Fruit fly (Drosophila melanogaster) whole organism, embryonic: ENCODE results near the gene CG42538.
A peak's percentile ranks its signal among the peaks of the same experiment; 100 is the strongest.

Source experiments
- BtbVII ChIP-seq: fragments of 200-800 bp; sonication (Bioruptor generic); optimal IDR thresholded peaks from 3 replicates; lab custom pipeline; 2017; ENCODE audit warnings: missing biosample characterization, mild to moderate bottlenecking, missing genetic modification characterization
- CG13287 ChIP-seq: fragments of 200-800 bp; sonication (Bioruptor generic); IDR thresholded peaks from 2 replicates; pipeline ENCODE4 v1.3.6; 2022; ENCODE audit warnings: missing biosample characterization, missing genetic modification characterization; ENCODE audit not compliant: partially characterized antibody
- CG13424 ChIP-seq: fragments of 200-800 bp; sonication (Bioruptor generic); optimal IDR thresholded peaks from 2 replicates; lab custom pipeline; 2019; ENCODE audit warnings: missing biosample characterization, mild to moderate bottlenecking, missing genetic modification characterization, moderate library complexity
- CG15479 ChIP-seq: fragments of 200-800 bp; sonication (Bioruptor generic); optimal IDR thresholded peaks from 3 replicates; lab custom pipeline; 2019; ENCODE audit warnings: missing biosample characterization, mild to moderate bottlenecking, missing genetic modification characterization, moderate library complexity
- CG1792 ChIP-seq: fragments of 200-800 bp; sonication (Bioruptor generic); optimal IDR thresholded peaks from 2 replicates; lab custom pipeline; 2016; ENCODE audit warnings: missing biosample characterization, missing genetic modification characterization
- CG2116 ChIP-seq: fragments of 200-800 bp; sonication (Bioruptor generic); optimal IDR thresholded peaks from 3 replicates; lab custom pipeline; 2018; ENCODE audit warnings: missing biosample characterization, mild to moderate bottlenecking, missing genetic modification characterization
- CG2129 ChIP-seq: fragments of 200-800 bp; sonication (Bioruptor generic); IDR thresholded peaks from 2 replicates; pipeline ENCODE4 v1.3.6; 2022; ENCODE audit warnings: missing biosample characterization, missing genetic modification characterization; ENCODE audit not compliant: partially characterized antibody
- CG30020 ChIP-seq: fragments of 200-800 bp; optimal IDR thresholded peaks from 2 replicates; lab custom pipeline; 2019; ENCODE audit warnings: missing biosample characterization, mild to moderate bottlenecking, missing genetic modification characterization, moderate library complexity
- CG4328 ChIP-seq: fragments of 200-800 bp; sonication (Bioruptor generic); optimal IDR thresholded peaks from 3 replicates; lab custom pipeline; 2017; ENCODE audit warnings: missing biosample characterization, missing genetic modification reagents, missing genetic modification characterization
- CG4707 ChIP-seq: fragments of 200-800 bp; sonication (Bioruptor generic); optimal IDR thresholded peaks from 2 replicates; lab custom pipeline; 2018; ENCODE audit warnings: missing biosample characterization, mild to moderate bottlenecking, missing genetic modification characterization, moderate library complexity
- CG7745 ChIP-seq: fragments of 200-800 bp; sonication (Bioruptor generic); optimal IDR thresholded peaks from 2 replicates; lab custom pipeline; 2018; ENCODE audit warnings: missing biosample characterization, mild to moderate bottlenecking, missing genetic modification characterization, moderate library complexity
- CG7963 ChIP-seq: fragments of 200-800 bp; sonication (Bioruptor generic); IDR thresholded peaks from 3 replicates; pipeline ENCODE4 v1.3.6; 2022; ENCODE audit warnings: missing biosample characterization, missing genetic modification characterization; ENCODE audit not compliant: partially characterized antibody
- CG8924 ChIP-seq: fragments of 200-800 bp; optimal IDR thresholded peaks from 3 replicates; lab custom pipeline; 2019; ENCODE audit warnings: missing biosample characterization, mild to moderate bottlenecking, missing genetic modification characterization, moderate library complexity
- CG9437 ChIP-seq: fragments of 200-800 bp; sonication (Bioruptor generic); optimal IDR thresholded peaks from 2 replicates; lab custom pipeline; 2018; ENCODE audit warnings: missing biosample characterization, mild to moderate bottlenecking, missing genetic modification characterization
- D ChIP-seq, 2 experiments: fragments of 200-800 bp in 1 of 2; fragments of >200 bp in 1 of 2; sonication (Bioruptor generic) in 1 of 2; optimal IDR thresholded peaks; 2 replicates in 1 of 2; 3 replicates in 1 of 2; lab custom pipeline; 2017; ENCODE audit warnings: mild to moderate bottlenecking in 1 of 2, missing biosample characterization in 1 of 2, missing genetic modification characterization in 1 of 2, missing genetic modification reagents in 1 of 2
- Dll ChIP-seq: fragments of 200-800 bp; sonication (Bioruptor generic); IDR thresholded peaks from 4 replicates; pipeline ENCODE4 v1.3.6; 2022; ENCODE audit warnings: missing biosample characterization, missing genetic modification characterization; ENCODE audit not compliant: partially characterized antibody
- ERR ChIP-seq: fragments of 200-800 bp; sonication (Bioruptor generic); optimal IDR thresholded peaks from 2 replicates; lab custom pipeline; 2016; ENCODE audit warnings: missing biosample characterization, missing genetic modification characterization
- Elba2 ChIP-seq: fragments of 200-800 bp; sonication (Bioruptor generic); optimal IDR thresholded peaks from 3 replicates; lab custom pipeline; 2016; ENCODE audit warnings: missing biosample characterization, missing genetic modification characterization
- Fer2 ChIP-seq: fragments of 200-800 bp; sonication (Bioruptor generic); optimal IDR thresholded peaks from 2 replicates; lab custom pipeline; 2018; ENCODE audit warnings: missing biosample characterization, mild to moderate bottlenecking, missing genetic modification characterization, moderate library complexity
- HLH4C ChIP-seq: fragments of 200-800 bp; sonication (Bioruptor generic); IDR thresholded peaks from 3 replicates; pipeline ENCODE4 v1.3.6; 2022; ENCODE audit warnings: missing biosample characterization, missing genetic modification characterization; ENCODE audit not compliant: partially characterized antibody
- Hmx ChIP-seq: fragments of 200-800 bp; sonication (Bioruptor generic); optimal IDR thresholded peaks from 2 replicates; lab custom pipeline; 2016; ENCODE audit warnings: missing biosample characterization, missing genetic modification characterization
- Hsf ChIP-seq: fragments of 200-800 bp; sonication (Bioruptor generic); optimal IDR thresholded peaks from 3 replicates; lab custom pipeline; 2016; ENCODE audit warnings: missing biosample characterization, missing genetic modification characterization
- Jarid2 ChIP-seq: fragments of 200-800 bp; sonication (Bioruptor generic); optimal IDR thresholded peaks from 3 replicates; lab custom pipeline; 2017; ENCODE audit warnings: mild to moderate bottlenecking, missing biosample characterization, missing genetic modification reagents, missing genetic modification characterization
- Myb ChIP-seq: fragments of 200-800 bp; sonication (Bioruptor generic); optimal IDR thresholded peaks from 2 replicates; lab custom pipeline; 2016; ENCODE audit warnings: missing biosample characterization, missing genetic modification characterization
- Nf-YB ChIP-seq: fragments of 200-800 bp; sonication (Bioruptor generic); optimal IDR thresholded peaks from 3 replicates; lab custom pipeline; 2019; ENCODE audit warnings: missing biosample characterization, mild to moderate bottlenecking, missing genetic modification characterization, moderate library complexity
- NfI ChIP-seq: fragments of 200-800 bp; sonication (Bioruptor generic); optimal IDR thresholded peaks from 3 replicates; lab custom pipeline; 2018; ENCODE audit warnings: missing biosample characterization, mild to moderate bottlenecking, missing genetic modification characterization, moderate library complexity
- Sry-β ChIP-seq: fragments of 200-800 bp; sonication (Bioruptor generic); optimal IDR thresholded peaks from 2 replicates; lab custom pipeline; 2018; ENCODE audit warnings: missing biosample characterization, mild to moderate bottlenecking, missing genetic modification characterization, moderate library complexity
- al ChIP-seq: fragments of 200-800 bp; sonication (Bioruptor generic); IDR thresholded peaks from 2 replicates; pipeline ENCODE4 v1.3.6; 2022; ENCODE audit warnings: missing biosample characterization, missing genetic modification characterization
- bcd ChIP-seq: fragments of 200-800 bp; sonication (Bioruptor generic); optimal IDR thresholded peaks from 2 replicates; lab custom pipeline; 2017; ENCODE audit warnings: missing biosample characterization, mild to moderate bottlenecking, missing genetic modification characterization
- chinmo ChIP-seq: fragments of 200-800 bp; sonication (Bioruptor generic); IDR thresholded peaks from 4 replicates; pipeline ENCODE4 v1.3.6; 2022; ENCODE audit warnings: missing biosample characterization, missing genetic modification characterization; ENCODE audit not compliant: partially characterized antibody
- croc ChIP-seq: fragments of 200-800 bp; sonication (Bioruptor generic); conservative IDR thresholded peaks from 3 replicates; pipeline ENCODE4 v1.3.6; 2022; ENCODE audit warnings: missing biosample characterization, missing genetic modification characterization
- dmrt99B ChIP-seq: fragments of 200-800 bp; sonication (Bioruptor generic); optimal IDR thresholded peaks from 2 replicates; lab custom pipeline; 2018; ENCODE audit warnings: missing biosample characterization, mild to moderate bottlenecking, missing genetic modification characterization, moderate library complexity
- fd96Cb ChIP-seq: fragments of 200-800 bp; sonication (Bioruptor generic); optimal IDR thresholded peaks from 2 replicates; lab custom pipeline; 2018; ENCODE audit warnings: missing biosample characterization, mild to moderate bottlenecking, missing genetic modification characterization, moderate library complexity
- gcm2 ChIP-seq: fragments of 200-800 bp; sonication (Bioruptor generic); optimal IDR thresholded peaks from 2 replicates; lab custom pipeline; 2016; ENCODE audit warnings: missing biosample characterization, missing genetic modification characterization
- grau ChIP-seq: fragments of 200-800 bp; optimal IDR thresholded peaks from 3 replicates; lab custom pipeline; 2019; ENCODE audit warnings: missing biosample characterization, mild to moderate bottlenecking, missing genetic modification characterization, moderate library complexity
- insv ChIP-seq, 2 experiments: fragments of 200-800 bp; sonication (Bioruptor generic); optimal IDR thresholded peaks; 3 replicates each; lab custom pipeline; 2016 to 2018; ENCODE audit warnings: missing biosample characterization in 2 of 2, missing genetic modification characterization in 2 of 2
- ken ChIP-seq: fragments of 200-800 bp; sonication (Bioruptor generic); IDR thresholded peaks from 3 replicates; pipeline ENCODE4 v1.3.6; 2022; ENCODE audit warnings: missing biosample characterization, missing genetic modification characterization
- lola ChIP-seq, 3 experiments: fragments of >200 bp in 2 of 3; fragments of 200-800 bp in 1 of 3; sonication (Bioruptor generic) in 1 of 3; optimal IDR thresholded peaks; 2 replicates each; lab custom pipeline; 2017 to 2019; ENCODE audit warnings: missing biosample characterization in 3 of 3, missing genetic modification characterization in 3 of 3, mild to moderate bottlenecking in 1 of 3, moderate library complexity in 1 of 3
- lov ChIP-seq, 2 experiments: fragments of 200-800 bp in 1 of 2; fragments of >200 bp in 1 of 2; sonication (Bioruptor generic) in 1 of 2; IDR thresholded peaks in 1 of 2; optimal IDR thresholded peaks in 1 of 2; 2 replicates in 1 of 2; 3 replicates in 1 of 2; pipeline versions ENCODE4 v1.3.6 to Lab custom; 2017 to 2022; ENCODE audit warnings: missing biosample characterization in 1 of 2, missing genetic modification characterization in 1 of 2
- nom ChIP-seq: fragments of 200-800 bp; sonication (Bioruptor generic); optimal IDR thresholded peaks from 2 replicates; lab custom pipeline; 2017; ENCODE audit warnings: missing biosample characterization, missing genetic modification characterization, mild to moderate bottlenecking, moderate library complexity, missing genetic modification reagents
- salm ChIP-seq: fragments of 200-800 bp; sonication (Bioruptor generic); optimal IDR thresholded peaks from 2 replicates; lab custom pipeline; 2018; ENCODE audit warnings: missing biosample characterization, mild to moderate bottlenecking, missing genetic modification characterization
- seq ChIP-seq: fragments of 200-800 bp; sonication (Bioruptor generic); IDR thresholded peaks from 2 replicates; pipeline ENCODE4 v1.3.6; 2022; ENCODE audit warnings: missing biosample characterization, missing genetic modification characterization
- sob ChIP-seq: fragments of 200-800 bp; sonication (Bioruptor generic); IDR thresholded peaks from 2 replicates; pipeline ENCODE4 v1.3.6; 2022; ENCODE audit warnings: missing biosample characterization, missing genetic modification characterization
- tin ChIP-seq: fragments of 200-800 bp; sonication (Bioruptor generic); optimal IDR thresholded peaks from 3 replicates; lab custom pipeline; 2016; ENCODE audit warnings: missing biosample characterization, missing genetic modification characterization
- tio ChIP-seq: fragments of 200-800 bp; sonication (Bioruptor generic); optimal IDR thresholded peaks from 2 replicates; lab custom pipeline; 2017; ENCODE audit warnings: missing biosample characterization, missing genetic modification characterization, inconsistent platforms
- vvl ChIP-seq: fragments of 200-800 bp; sonication (Bioruptor generic); IDR thresholded peaks from 2 replicates; pipeline ENCODE4 v1.3.6; 2022; ENCODE audit warnings: missing biosample characterization, missing genetic modification characterization
- yki ChIP-seq: fragments of >200 bp; optimal IDR thresholded peaks from 3 replicates; lab custom pipeline; 2018

Gene CG42538

DNA sequence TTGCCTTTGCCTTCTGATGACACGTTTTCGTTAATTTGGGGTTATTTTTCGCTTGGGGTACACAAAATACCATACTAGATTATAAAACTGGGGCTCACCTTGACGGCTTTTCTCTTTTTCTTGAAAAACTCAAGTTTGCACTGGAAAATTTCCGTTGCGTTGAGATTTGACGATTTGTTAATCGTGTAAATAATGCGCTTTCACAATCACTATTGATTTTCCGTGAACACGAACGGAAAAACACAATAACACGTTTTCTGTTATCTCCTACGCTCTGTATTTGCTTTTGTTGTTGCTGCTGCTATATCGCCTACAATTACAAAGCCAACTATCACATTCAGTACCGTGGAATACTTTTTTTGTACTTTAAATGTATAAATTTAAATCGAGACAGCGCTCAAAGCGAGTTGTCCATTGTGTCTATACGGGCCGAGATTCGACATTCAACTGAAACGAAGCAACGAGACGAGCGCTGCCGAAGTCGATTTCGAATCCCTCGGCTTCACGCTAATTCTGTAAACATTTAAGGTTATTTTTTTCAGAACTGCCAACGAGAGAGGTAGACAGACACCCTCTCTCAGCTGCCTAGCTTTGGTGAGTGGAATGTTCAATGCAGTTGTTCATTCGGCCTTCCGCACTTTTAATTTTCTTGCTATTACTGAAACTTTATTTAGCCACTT lies 12.2 kb downstream of the CG42538 start (continued):
- peak; percentile 67; the same call in 1 of the 2 replicates for TF ChIP-seq sob (GFP tag; lab: Robert Waterston, UW)
- no peak for TF ChIP-seq dmrt99B (tag; lab: Kevin White, UChicago)
- TF ChIP-seq insv (GFP tag; optimal IDR thresholded peaks at IDR 0.05; lab: Kevin White, UChicago) = no peak
- no peak for TF ChIP-seq Sry-β (GFP tag; lab: Kevin White, UChicago)
- no peak for TF ChIP-seq gcm2 (GFP tag; lab: Kevin White, UChicago)
- no peak for TF ChIP-seq CG2116 (GFP tag; lab: Kevin White, UChicago)
- TF ChIP-seq croc (GFP tag; lab: Robert Waterston, UW) = no peak
- TF ChIP-seq al = no peak
- TF ChIP-seq CG2129 (GFP tag; lab: Robert Waterston, UW) = no peak
- peak; percentile 89 for TF ChIP-seq Jarid2 (GFP tag; lab: Kevin White, UChicago)
- TF ChIP-seq bcd = no peak
- TF ChIP-seq Dll (GFP tag; lab: Robert Waterston, UW) = 0 out of 4 replicates have a peak, but pooled peaks have one; percentile 20
- TF ChIP-seq Hsf (GFP tag; lab: Kevin White, UChicago) = no peak
- no peak for TF ChIP-seq yki (lab: Kevin White, UChicago)
- TF ChIP-seq CG9437 = no peak
- peak; percentile 17 for TF ChIP-seq NfI (GFP tag; lab: Kevin White, UChicago)
- no peak for TF ChIP-seq Elba2 (GFP tag; lab: Kevin White, UChicago)
- TF ChIP-seq tin (GFP tag; lab: Kevin White, UChicago) = no peak
- no peak; the same call in 1 of the 2 replicates for TF ChIP-seq vvl (GFP tag; lab: Robert Waterston, UW)
- peak; percentile 11 for TF ChIP-seq CG4707
- TF ChIP-seq Fer2 (tag; lab: Kevin White, UChicago) = no peak
- TF ChIP-seq lola (GFP tag; optimal IDR thresholded peaks at IDR 0.05; lab: Kevin White, UChicago) = no peak
- no peak for TF ChIP-seq lov (optimal IDR thresholded peaks at IDR 0.05; lab: Kevin White, UChicago)
- no peak for TF ChIP-seq lov (GFP tag; IDR thresholded peaks at IDR 0.05; lab: Robert Waterston, UW)
- TF ChIP-seq D (optimal IDR thresholded peaks at IDR 0.05; lab: Kevin White, UChicago) = no peak
- TF ChIP-seq D (GFP tag; optimal IDR thresholded peaks at IDR 0.05; lab: Kevin White, UChicago) = no peak
- no peak for TF ChIP-seq Hmx (GFP tag; lab: Kevin White, UChicago)
- no peak for TF ChIP-seq Myb (GFP tag; lab: Kevin White, UChicago)
- TF ChIP-seq ERR (GFP tag; lab: Kevin White, UChicago) = no peak
- TF ChIP-seq salm = no peak
- peak; percentile 89 for TF ChIP-seq CG8924
- TF ChIP-seq grau (tag; lab: Kevin White, UChicago) = peak; percentile 16
- TF ChIP-seq CG15479 = no peak
- TF ChIP-seq CG13424 = no peak
- TF ChIP-seq ken (GFP tag; lab: Robert Waterston, UW) = no peak
- TF ChIP-seq BtbVII (GFP tag; lab: Kevin White, UChicago) = no peak
- no peak for TF ChIP-seq CG30020 (tag; lab: Kevin White, UChicago)
- TF ChIP-seq CG7963 (GFP tag; lab: Robert Waterston, UW) = no peak
- TF ChIP-seq CG13287 (GFP tag; lab: Robert Waterston, UW) = peak; percentile 10; the same call in 1 of the 2 replicates
- no peak for TF ChIP-seq CG1792 (GFP tag; lab: Kevin White, UChicago)
- TF ChIP-seq seq (GFP tag; lab: Robert Waterston, UW) = no peak
- TF ChIP-seq HLH4C = no peak
- TF ChIP-seq nom (GFP tag; lab: Kevin White, UChicago) = no peak
- peak; percentile 8 for TF ChIP-seq CG4328 (GFP tag; lab: Kevin White, UChicago)
- no peak for TF ChIP-seq fd96Cb (tag; lab: Kevin White, UChicago)
- peak; percentile 94 for TF ChIP-seq chinmo (GFP tag; lab: Robert Waterston, UW)
- TF ChIP-seq tio = no peak
- TF ChIP-seq CG7745 (tag; lab: Kevin White, UChicago) = peak; percentile 37
- no peak for TF ChIP-seq Nf-YB (GFP tag; lab: Kevin White, UChicago)
